Worm (Caenorhabditis elegans): ENCODE data around the gene srh-142.

Gene srh-142

DNA sequence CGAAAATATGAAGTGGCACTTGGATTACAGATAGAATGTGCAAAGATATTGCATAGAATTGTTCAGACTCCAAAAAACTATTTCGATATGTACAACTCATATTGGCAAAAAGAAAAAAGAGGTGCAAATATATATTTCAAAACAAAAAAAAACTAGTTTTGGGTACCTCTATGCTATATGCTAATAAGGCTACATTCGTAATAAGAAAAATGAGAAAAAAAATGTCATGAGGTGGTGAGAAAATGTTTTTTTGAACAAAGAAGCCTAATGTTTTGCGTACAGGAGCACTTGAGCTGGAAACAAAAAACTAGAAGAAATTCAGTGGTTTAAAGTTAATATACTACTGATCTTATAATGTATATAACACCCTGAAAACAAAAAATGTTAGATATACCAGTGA is at the start of gene srh-142:
Gene srh-142, minus strand, starts transcription at position 101 of the 400 bp plus-strand sequence.
- TF ChIP-seq xnd-1 (tag; optimal IDR thresholded peaks at IDR 0.05) (no peak), lsy-27 (tag; optimal IDR thresholded peaks at IDR 0.05; ENCODE audit: borderline replicate concordance, insufficient read depth) (no peak), nhr-80 (tag; optimal IDR thresholded peaks at IDR 0.05) (no peak), egrh-3 (GFP tag; IDR thresholded peaks at IDR 0.05) (no peak), B0019.2 (GFP tag; conservative IDR thresholded peaks at IDR 0.05) (no peak)

DNA sequence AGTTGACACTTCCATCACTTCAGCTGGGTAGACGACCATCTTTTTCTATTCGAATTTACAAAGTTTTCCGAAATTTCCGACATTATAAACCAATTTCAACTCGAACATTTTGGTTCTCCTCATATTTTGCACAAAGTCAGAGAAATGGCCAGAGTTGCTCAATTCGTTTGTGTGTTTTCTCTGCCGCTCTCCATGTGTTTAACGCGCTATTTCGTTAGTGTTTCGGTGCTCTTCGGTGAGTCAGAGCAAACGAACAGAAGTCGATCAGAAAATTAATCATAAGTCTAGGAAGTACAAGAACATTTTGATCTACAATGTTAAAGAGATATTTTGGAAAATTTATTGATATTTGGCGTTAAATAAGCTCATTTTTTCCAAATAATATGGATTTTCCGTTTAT is 47.9 kb upstream of the srh-142 start, which contains the start of gene srr-3:
Gene srr-3, minus strand, starts transcription at position 101 of the 400 bp plus-strand sequence.
- no peak for TF ChIP-seq Y95B8A.8 (GFP tag; IDR thresholded peaks at IDR 0.05)
- no peak for TF ChIP-seq Y79H2A.3 (GFP tag; conservative IDR thresholded peaks at IDR 0.05)
- no peak for TF ChIP-seq lin-40 (tag; optimal IDR thresholded peaks at IDR 0.05)
- TF ChIP-seq F33H1.4 (GFP tag; IDR thresholded peaks at IDR 0.05), result no peak
- no peak for TF ChIP-seq snpc-4 (GFP tag; optimal IDR thresholded peaks at IDR 0.05)
- no peak for TF ChIP-seq snpc-4 (tag; optimal IDR thresholded peaks at IDR 0.05)
- no peak for TF ChIP-seq mxl-1 (tag; optimal IDR thresholded peaks at IDR 0.05)
- TF ChIP-seq pha-4 (tag; optimal IDR thresholded peaks at IDR 0.05), result no peak
- no peak for TF ChIP-seq rpc-1 (optimal IDR thresholded peaks at IDR 0.05)
- no peak for TF ChIP-seq rpc-1 (tag; optimal IDR thresholded peaks at IDR 0.05)
- TF ChIP-seq let-526 (GFP tag; IDR thresholded peaks at IDR 0.05), result no peak
- no peak for TF ChIP-seq nfyb-1 (GFP tag; IDR thresholded peaks at IDR 0.05)
- no peak for TF ChIP-seq ztf-3 (GFP tag; optimal IDR thresholded peaks at IDR 0.05)
- TF ChIP-seq F57C9.4 (tag; optimal IDR thresholded peaks at IDR 0.05), result no peak
- TF ChIP-seq Y67H2A.10 (GFP tag; conservative IDR thresholded peaks at IDR 0.05), result no peak
- TF ChIP-seq hrde-1 (tag; optimal IDR thresholded peaks at IDR 0.05; ENCODE audit: borderline replicate concordance), result no peak
- no peak for TF ChIP-seq snpc-1.3 (tag; optimal IDR thresholded peaks at IDR 0.05; ENCODE audit: insufficient read depth)
- no peak for TF ChIP-seq tbp1 (GFP tag; optimal IDR thresholded peaks at IDR 0.05)
- TF ChIP-seq ceh-100 (GFP tag; IDR thresholded peaks at IDR 0.05), result no peak

DNA sequence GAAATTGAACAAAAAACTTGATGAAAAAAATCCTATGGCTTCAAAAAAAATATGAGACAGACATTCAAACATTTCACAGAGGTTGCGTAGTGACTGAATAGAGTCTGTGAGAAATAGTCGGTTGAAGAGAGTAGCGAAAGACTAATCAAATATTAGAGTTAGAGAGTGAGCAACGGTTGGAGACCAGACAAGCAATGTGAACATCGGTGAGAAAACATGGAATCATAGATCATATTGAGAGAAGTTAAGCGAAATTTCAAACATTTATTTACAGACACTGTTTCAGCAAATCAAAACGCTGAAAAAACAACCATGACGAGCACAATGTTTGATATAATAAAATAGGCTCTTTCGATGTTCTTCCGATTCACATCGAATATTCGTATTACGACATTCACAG is 45.9 kb upstream of the srh-142 start:
- no peak for TF ChIP-seq B0019.2 (GFP tag; conservative IDR thresholded peaks at IDR 0.05)
- TF ChIP-seq lsy-27 (tag; optimal IDR thresholded peaks at IDR 0.05; ENCODE audit: borderline replicate concordance, insufficient read depth), result no peak
- TF ChIP-seq F10E7.11 (tag; optimal IDR thresholded peaks at IDR 0.05), result no peak
- no peak for TF ChIP-seq cebp-2 (GFP tag; IDR thresholded peaks at IDR 0.05)
- TF ChIP-seq athp-1 (tag; optimal IDR thresholded peaks at IDR 0.05), result no peak
- no peak for TF ChIP-seq dpl-1 (GFP tag; optimal IDR thresholded peaks at IDR 0.05)
- TF ChIP-seq pbrm-1 (GFP tag; IDR thresholded peaks at IDR 0.05), result no peak

DNA sequence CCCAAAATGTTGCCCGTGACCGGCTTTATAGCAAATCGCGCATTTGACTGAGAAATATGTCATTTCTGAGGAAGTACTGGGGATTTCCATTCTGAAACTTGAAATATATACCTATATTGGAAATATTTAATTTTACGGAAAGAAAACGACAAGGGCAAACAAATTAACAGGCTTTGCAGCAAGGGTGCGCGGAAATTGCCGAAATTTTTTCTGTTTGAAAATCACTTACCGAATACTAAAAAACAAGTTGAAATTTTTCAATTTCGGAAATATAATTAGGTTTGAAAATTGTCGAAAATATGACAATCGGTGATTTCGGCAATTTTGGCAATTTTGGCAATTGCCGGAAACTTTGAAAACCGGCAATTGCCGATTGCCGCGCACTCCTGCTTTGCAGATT is 45.1 kb upstream of the srh-142 start, which contains the start of gene nhr-54:
Gene nhr-54, minus strand, starts transcription at position 101 of the 400 bp plus-strand sequence.
- TF ChIP-seq nhr-120 (GFP tag; IDR thresholded peaks at IDR 0.05) (no peak), nhr-179 (tag; optimal IDR thresholded peaks at IDR 0.05) (no peak), F49E8.2 (tag; optimal IDR thresholded peaks at IDR 0.05; ENCODE audit: insufficient read depth) (no peak)

DNA sequence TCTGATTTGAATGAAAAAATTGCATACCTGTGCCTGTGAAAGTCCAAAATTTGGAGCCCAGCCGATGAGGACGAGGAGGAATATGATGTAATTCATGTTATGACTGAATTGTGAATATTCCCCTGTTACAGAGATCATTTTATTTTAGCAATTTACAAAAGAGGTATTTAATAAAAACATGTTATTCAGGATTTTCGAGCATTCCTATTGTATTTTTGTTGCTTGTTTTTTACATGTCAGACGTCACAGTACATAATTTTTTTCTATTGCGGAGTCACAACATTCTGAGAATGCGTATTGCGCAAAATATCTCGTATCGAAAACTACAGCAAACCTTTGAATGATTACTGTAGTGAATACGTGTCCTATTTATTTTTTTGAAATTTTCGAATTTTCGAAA is 42.4 kb upstream of the srh-142 start, which contains the start of gene F36D3.14:
Gene F36D3.14, minus strand, starts transcription at position 101 of the 400 bp plus-strand sequence.
- TF ChIP-seq die-1 (tag; optimal IDR thresholded peaks at IDR 0.05), result no peak
- TF ChIP-seq lir-1 (GFP tag; conservative IDR thresholded peaks at IDR 0.05), result no peak

Measured in whole organism, young adult.